Fruit fly (Drosophila melanogaster) whole organism, embryonic: ENCODE results near the gene CG32079.

Experiments used
- Atf3 ChIP-seq: fragments of 200-800 bp; sonication (Bioruptor generic); optimal IDR thresholded peaks from 3 replicates; lab custom pipeline; 2016; ENCODE audit warnings: missing biosample characterization, missing genetic modification characterization
- Awh ChIP-seq: fragments of 200-800 bp; sonication (Bioruptor generic); IDR thresholded peaks from 2 replicates; pipeline ENCODE4, ENCODE4 v1.3.6; 2022; ENCODE audit warnings: missing biosample characterization, missing genetic modification characterization
- CG11695 ChIP-seq: fragments of 200-800 bp; sonication (Bioruptor generic); IDR thresholded peaks from 3 replicates; pipeline ENCODE4 v1.3.6; 2022; ENCODE audit warnings: missing biosample characterization, missing genetic modification characterization
- CG12236 ChIP-seq: fragments of 200-800 bp; sonication (Bioruptor generic); optimal IDR thresholded peaks from 2 replicates; lab custom pipeline; 2016; ENCODE audit warnings: missing biosample characterization, missing genetic modification characterization
- CG12299 ChIP-seq: fragments of 200-800 bp; sonication (Bioruptor generic); optimal IDR thresholded peaks from 2 replicates; lab custom pipeline; 2018; ENCODE audit warnings: missing biosample characterization, mild to moderate bottlenecking, missing genetic modification characterization
- CG12391 ChIP-seq: fragments of 200-800 bp; sonication (Bioruptor generic); optimal IDR thresholded peaks from 3 replicates; lab custom pipeline; 2018; ENCODE audit warnings: missing biosample characterization, mild to moderate bottlenecking, missing genetic modification characterization, moderate library complexity
- CG13287 ChIP-seq: fragments of 200-800 bp; sonication (Bioruptor generic); IDR thresholded peaks from 2 replicates; pipeline ENCODE4 v1.3.6; 2022; ENCODE audit warnings: missing biosample characterization, missing genetic modification characterization; ENCODE audit not compliant: partially characterized antibody
- CG13624 ChIP-seq: fragments of 200-800 bp; sonication (Bioruptor generic); optimal IDR thresholded peaks from 2 replicates; lab custom pipeline; 2016; ENCODE audit warnings: missing biosample characterization, missing genetic modification characterization
- CG14050 ChIP-seq: fragments of 200-800 bp; sonication (Bioruptor generic); IDR thresholded peaks from 3 replicates; pipeline ENCODE4 v1.3.6; 2022; ENCODE audit warnings: missing biosample characterization, missing genetic modification characterization
- CG14441 ChIP-seq: fragments of 200-800 bp; sonication (Bioruptor generic); IDR thresholded peaks from 2 replicates; pipeline ENCODE4 v1.3.6; 2022; ENCODE audit warnings: missing biosample characterization, missing genetic modification characterization
- CG15011 ChIP-seq: fragments of 200-800 bp; sonication (Bioruptor generic); optimal IDR thresholded peaks from 3 replicates; lab custom pipeline; 2018; ENCODE audit warnings: missing biosample characterization, mild to moderate bottlenecking, missing genetic modification characterization
- CG1529 ChIP-seq: fragments of 200-800 bp; sonication (Bioruptor generic); optimal IDR thresholded peaks from 3 replicates; lab custom pipeline; 2018; ENCODE audit warnings: missing biosample characterization, missing genetic modification characterization
- CG16813 ChIP-seq: fragments of 200-800 bp; sonication (Bioruptor generic); IDR thresholded peaks from 3 replicates; pipeline ENCODE4 v1.3.6; 2022; ENCODE audit warnings: missing biosample characterization, missing genetic modification characterization; ENCODE audit not compliant: partially characterized antibody
- CG17385 ChIP-seq: fragments of 200-800 bp; sonication (Bioruptor generic); optimal IDR thresholded peaks from 3 replicates; lab custom pipeline; 2018; ENCODE audit warnings: missing biosample characterization, mild to moderate bottlenecking, missing genetic modification characterization
- CG18476 ChIP-seq: fragments of 200-800 bp; sonication (Bioruptor generic); optimal IDR thresholded peaks from 2 replicates; lab custom pipeline; 2016; ENCODE audit warnings: missing biosample characterization, mild to moderate bottlenecking, missing genetic modification characterization
- CG18599 ChIP-seq: fragments of 200-800 bp; sonication (Bioruptor generic); optimal IDR thresholded peaks from 3 replicates; lab custom pipeline; 2017; ENCODE audit warnings: missing biosample characterization, missing genetic modification characterization, mild to moderate bottlenecking, moderate library complexity, missing genetic modification reagents
- CG31365 ChIP-seq: fragments of 200-800 bp; sonication (Bioruptor generic); optimal IDR thresholded peaks from 2 replicates; lab custom pipeline; 2018; ENCODE audit warnings: missing biosample characterization, mild to moderate bottlenecking, missing genetic modification characterization
- CG33213 ChIP-seq: fragments of 200-800 bp; sonication (Bioruptor generic); optimal IDR thresholded peaks from 3 replicates; lab custom pipeline; 2016; ENCODE audit warnings: missing biosample characterization, missing genetic modification characterization
- CG3407 ChIP-seq: fragments of 200-800 bp; sonication (Bioruptor generic); optimal IDR thresholded peaks from 2 replicates; lab custom pipeline; 2018; ENCODE audit warnings: missing biosample characterization, mild to moderate bottlenecking, missing genetic modification characterization
- CG4820 ChIP-seq: fragments of 200-800 bp; sonication (Bioruptor generic); optimal IDR thresholded peaks from 3 replicates; lab custom pipeline; 2016; ENCODE audit warnings: missing biosample characterization, missing genetic modification characterization
- CG5180 ChIP-seq: fragments of 200-800 bp; sonication (Bioruptor generic); optimal IDR thresholded peaks from 3 replicates; lab custom pipeline; 2017; ENCODE audit warnings: missing biosample characterization, missing genetic modification characterization, mild to moderate bottlenecking, moderate library complexity, missing genetic modification reagents
- CG6654 ChIP-seq: fragments of 200-800 bp; sonication (Bioruptor generic); optimal IDR thresholded peaks from 2 replicates; lab custom pipeline; 2017; ENCODE audit warnings: missing biosample characterization, mild to moderate bottlenecking, missing genetic modification characterization
- Camta ChIP-seq: fragments of 200-800 bp; sonication (Bioruptor generic); optimal IDR thresholded peaks from 2 replicates; lab custom pipeline; 2016; ENCODE audit warnings: missing biosample characterization, missing genetic modification characterization
- D19B ChIP-seq: fragments of 200-800 bp; sonication (Bioruptor generic); optimal IDR thresholded peaks from 2 replicates; lab custom pipeline; 2017; ENCODE audit warnings: missing biosample characterization, mild to moderate bottlenecking, missing genetic modification characterization
- Dll ChIP-seq: fragments of 200-800 bp; sonication (Bioruptor generic); IDR thresholded peaks from 4 replicates; pipeline ENCODE4 v1.3.6; 2022; ENCODE audit warnings: missing biosample characterization, missing genetic modification characterization; ENCODE audit not compliant: partially characterized antibody
- E2f2 ChIP-seq: fragments of 200-800 bp; sonication (Bioruptor generic); IDR thresholded peaks from 2 replicates; pipeline ENCODE4 v1.3.6; 2022; ENCODE audit warnings: missing biosample characterization, missing genetic modification characterization
- Ets65A ChIP-seq: fragments of 200-800 bp; sonication (Bioruptor generic); peaks from one replicate; lab custom pipeline; 2016; ENCODE audit warnings: missing biosample characterization, missing genetic modification characterization
- HLH3B ChIP-seq: fragments of 200-800 bp; sonication (Bioruptor generic); IDR thresholded peaks from 2 replicates; pipeline ENCODE4 v1.3.6; 2022; ENCODE audit warnings: missing biosample characterization, missing genetic modification characterization
- HLHmδ ChIP-seq: fragments of 200-800 bp; sonication (Bioruptor generic); optimal IDR thresholded peaks from 2 replicates; lab custom pipeline; 2018; ENCODE audit warnings: missing biosample characterization, mild to moderate bottlenecking, missing genetic modification characterization, moderate library complexity
- HmgD ChIP-seq: fragments of 200-800 bp; sonication (Bioruptor generic); optimal IDR thresholded peaks from 3 replicates; lab custom pipeline; 2016; ENCODE audit warnings: missing biosample characterization, missing genetic modification characterization
- Lim3 ChIP-seq: fragments of 200-800 bp; sonication (Bioruptor generic); IDR thresholded peaks from 2 replicates; pipeline ENCODE4 v1.3.6; 2022; ENCODE audit warnings: missing biosample characterization, missing genetic modification characterization
- Mad ChIP-seq: fragments of 200-800 bp; sonication (Bioruptor generic); optimal IDR thresholded peaks from 2 replicates; lab custom pipeline; 2016; ENCODE audit warnings: missing biosample characterization, missing genetic modification characterization
- Meics ChIP-seq: fragments of 200-800 bp; sonication (Bioruptor generic); optimal IDR thresholded peaks from 2 replicates; lab custom pipeline; 2017; ENCODE audit warnings: missing biosample characterization, mild to moderate bottlenecking, missing genetic modification characterization
- Neu2 ChIP-seq: fragments of 200-800 bp; sonication (Bioruptor generic); optimal IDR thresholded peaks from 3 replicates; lab custom pipeline; 2016; ENCODE audit warnings: missing biosample characterization, missing genetic modification characterization, borderline replicate concordance
- Nf-YB ChIP-seq: fragments of 200-800 bp; sonication (Bioruptor generic); optimal IDR thresholded peaks from 3 replicates; lab custom pipeline; 2019; ENCODE audit warnings: missing biosample characterization, mild to moderate bottlenecking, missing genetic modification characterization, moderate library complexity
- Vsx1 ChIP-seq: fragments of 200-800 bp; sonication (Bioruptor generic); optimal IDR thresholded peaks from 2 replicates; lab custom pipeline; 2017; ENCODE audit warnings: missing biosample characterization, mild to moderate bottlenecking, missing genetic modification characterization, missing genetic modification reagents
- aop ChIP-seq: fragments of 200-800 bp; sonication (Bioruptor generic); IDR thresholded peaks from 2 replicates; pipeline ENCODE4 v1.3.6; 2022; ENCODE audit warnings: missing biosample characterization, missing genetic modification characterization
- ato ChIP-seq: fragments of 200-800 bp; sonication (Bioruptor generic); IDR thresholded peaks from 2 replicates; pipeline ENCODE4 v1.3.6; 2022; ENCODE audit warnings: missing biosample characterization, missing genetic modification characterization; ENCODE audit not compliant: partially characterized antibody
- chn ChIP-seq: fragments of 200-800 bp; sonication (Bioruptor generic); optimal IDR thresholded peaks from 2 replicates; lab custom pipeline; 2016; ENCODE audit warnings: missing biosample characterization, missing genetic modification characterization
- crc ChIP-seq: fragments of 200-800 bp; sonication (Bioruptor generic); optimal IDR thresholded peaks from 2 replicates; lab custom pipeline; 2016; ENCODE audit warnings: missing biosample characterization, missing genetic modification characterization
- croc ChIP-seq: fragments of 200-800 bp; sonication (Bioruptor generic); conservative IDR thresholded peaks from 3 replicates; pipeline ENCODE4 v1.3.6; 2022; ENCODE audit warnings: missing biosample characterization, missing genetic modification characterization
- dpn ChIP-seq, 2 experiments: fragments of 200-800 bp; sonication (Bioruptor generic); optimal IDR thresholded peaks; 3 replicates each; lab custom pipeline; 2016; ENCODE audit warnings: missing biosample characterization in 2 of 2, missing genetic modification characterization in 2 of 2
- fu2 ChIP-seq: fragments of 200-800 bp; sonication (Bioruptor generic); optimal IDR thresholded peaks from 2 replicates; lab custom pipeline; 2016; ENCODE audit warnings: missing biosample characterization, missing genetic modification characterization
- hb ChIP-seq: fragments of 200-800 bp; sonication (Bioruptor generic); IDR thresholded peaks from 3 replicates; pipeline ENCODE4 v1.3.6; 2022; ENCODE audit warnings: missing biosample characterization, missing genetic modification characterization; ENCODE audit not compliant: partially characterized antibody
- ken ChIP-seq: fragments of 200-800 bp; sonication (Bioruptor generic); IDR thresholded peaks from 3 replicates; pipeline ENCODE4 v1.3.6; 2022; ENCODE audit warnings: missing biosample characterization, missing genetic modification characterization
- org-1 ChIP-seq: fragments of 200-800 bp; sonication (Bioruptor generic); optimal IDR thresholded peaks from 2 replicates; lab custom pipeline; 2017; ENCODE audit warnings: missing biosample characterization, missing genetic modification characterization
- pb ChIP-seq: fragments of 200-800 bp; sonication (Bioruptor generic); optimal IDR thresholded peaks from 3 replicates; lab custom pipeline; 2016; ENCODE audit warnings: missing biosample characterization, missing genetic modification characterization
- sens ChIP-seq: fragments of 200-800 bp; sonication (Bioruptor generic); peaks from one replicate; lab custom pipeline; 2016; ENCODE audit warnings: missing biosample characterization, missing genetic modification characterization
- so ChIP-seq: fragments of 200-800 bp; sonication (Bioruptor generic); IDR thresholded peaks from 3 replicates; pipeline ENCODE4 v1.3.6; 2022; ENCODE audit warnings: missing biosample characterization, missing genetic modification characterization
- tup ChIP-seq: fragments of 200-800 bp; sonication (Bioruptor generic); optimal IDR thresholded peaks from 2 replicates; lab custom pipeline; 2016; ENCODE audit warnings: missing biosample characterization, mild to moderate bottlenecking, missing genetic modification characterization, moderate library complexity
- vfl ChIP-seq: fragments of 200-800 bp; sonication (Bioruptor generic); optimal IDR thresholded peaks from 2 replicates; lab custom pipeline; 2016; ENCODE audit warnings: missing biosample characterization, missing genetic modification characterization

Gene CG32079

DNA sequence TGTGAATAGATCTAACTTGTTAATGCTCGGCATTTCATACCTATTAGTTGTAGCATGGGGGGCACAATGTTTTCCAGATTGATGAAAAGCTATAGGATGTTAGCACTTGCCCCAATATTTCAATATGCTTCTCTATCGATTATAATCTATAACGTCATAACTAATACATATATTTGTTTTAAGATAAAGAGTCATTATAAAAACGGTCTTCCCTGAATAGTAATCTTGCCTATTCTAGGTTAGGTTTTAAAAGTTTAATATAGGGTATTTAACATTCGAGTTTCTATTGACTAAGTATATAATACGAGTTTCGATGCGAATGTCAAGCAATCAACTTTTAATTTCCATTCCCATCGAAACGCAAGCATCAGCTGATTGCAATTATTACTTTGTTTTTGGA is 35.8 kb downstream of the CG32079 start, which contains the start of the genes CG6321 and Blos2 (continued):
- TF ChIP-seq CG33213 (GFP tag; lab: Kevin White, UChicago) (peak; percentile 46), Vsx1 (GFP tag; lab: Kevin White, UChicago) (peak; percentile 34), HLHmδ (GFP tag; lab: Kevin White, UChicago) (no peak), CG14441 (GFP tag; lab: Robert Waterston, UW) (peak; percentile 75), ato (no peak), fu2 (GFP tag; lab: Kevin White, UChicago) (no peak), HmgD (no peak), CG1529 (peak; percentile 59), CG12391 (tag; lab: Kevin White, UChicago) (peak; percentile 88), tup (no peak), CG16813 (GFP tag; lab: Robert Waterston, UW) (no peak), so (peak; percentile 53; the same call in 1 of the 3 replicates), org-1 (peak; percentile 63), CG12236 (GFP tag; lab: Kevin White, UChicago) (peak; percentile 18), Camta (peak; percentile 19), crc (GFP tag; lab: Kevin White, UChicago) (no peak), CG11695 (GFP tag; lab: Robert Waterston, UW) (peak; percentile 82), croc (GFP tag; lab: Robert Waterston, UW) (peak; percentile 48; the same call in 2 of the 3 replicates), chn (GFP tag; lab: Kevin White, UChicago) (peak; percentile 42), hb (GFP tag; lab: Robert Waterston, UW) (no peak), CG31365 (tag; lab: Kevin White, UChicago) (peak; percentile 24), Lim3 (GFP tag; lab: Robert Waterston, UW) (no peak), Awh (no peak; the same call in 1 of the 2 replicates), Dll (GFP tag; lab: Robert Waterston, UW) (no peak), dpn (GFP tag; optimal IDR thresholded peaks at IDR 0.05; lab: Kevin White, UChicago) (peak; percentile 69 to 77), Ets65A (GFP tag; lab: Kevin White, UChicago) (no peak), Meics (GFP tag; lab: Kevin White, UChicago) (peak; percentile 85), CG18476 (peak; percentile 65), CG12299 (tag; lab: Kevin White, UChicago) (peak; percentile 76), aop (GFP tag; lab: Robert Waterston, UW) (no peak), CG4820 (GFP tag; lab: Kevin White, UChicago) (peak; percentile 55), Nf-YB (GFP tag; lab: Kevin White, UChicago) (peak; percentile 62), CG17385 (peak; percentile 77), Neu2 (GFP tag; lab: Kevin White, UChicago) (no peak), CG13287 (GFP tag; lab: Robert Waterston, UW) (0 out of 2 replicates have a peak, but pooled peaks have one; percentile 14), pb (GFP tag; lab: Kevin White, UChicago) (no peak), vfl (peak; percentile 56), CG14050 (GFP tag; lab: Robert Waterston, UW) (peak; percentile 49; the same call in 1 of the 3 replicates), CG15011 (GFP tag; lab: Kevin White, UChicago) (peak; percentile 61), CG6654 (peak; percentile 21), Atf3 (GFP tag; lab: Kevin White, UChicago) (no peak), HLH3B (GFP tag; lab: Robert Waterston, UW) (peak; percentile 68), D19B (GFP tag; lab: Kevin White, UChicago) (peak; percentile 98), CG18599 (GFP tag; lab: Kevin White, UChicago) (peak; percentile 85), Mad (no peak), CG13624 (GFP tag; lab: Kevin White, UChicago) (peak; percentile 57), E2f2 (peak; percentile 58), ken (GFP tag; lab: Robert Waterston, UW) (peak; percentile 35; the same call in 1 of the 3 replicates), sens (GFP tag; lab: Kevin White, UChicago) (peak; percentile 93), CG3407 (GFP tag; lab: Kevin White, UChicago) (peak; percentile 24), CG5180 (GFP tag; lab: Kevin White, UChicago) (peak; percentile 40)
